Worm (Caenorhabditis elegans) whole organism, late embryonic: Measurements from ENCODE around the gene oac-20.

Source experiments
- F13H6.1 ChIP-seq: sonication (generic microtip); optimal IDR thresholded peaks from 2 replicates; lab custom pipeline; 2016; ENCODE audit warnings: missing genetic modification characterization, missing compliant biosample characterization
- elt-2 ChIP-seq: sonication (generic microtip); optimal IDR thresholded peaks from 2 replicates; lab custom pipeline; 2016; ENCODE audit warnings: missing genetic modification reagents, missing genetic modification characterization, missing compliant biosample characterization
- hlh-30 ChIP-seq: sonication (generic microtip); optimal IDR thresholded peaks from 2 replicates; lab custom pipeline; 2017; ENCODE audit warnings: antibody characterized with exemption, missing genetic modification characterization, missing compliant biosample characterization; ENCODE audit not compliant: insufficient read depth
- pat-9 ChIP-seq: fragments of 200-800 bp; sonication (Bioruptor generic); optimal IDR thresholded peaks from 2 replicates; lab custom pipeline; 2018; ENCODE audit warnings: mild to moderate bottlenecking, missing genetic modification characterization, moderate library complexity, missing compliant biosample characterization
- pha-4 ChIP-seq: fragments of 150-350 bp; optimal IDR thresholded peaks from 2 replicates; lab custom pipeline; 2018; ENCODE audit warnings: missing biosample characterization, missing genetic modification reagents, missing genetic modification characterization
- pqm-1 ChIP-seq: sonication (generic microtip); optimal IDR thresholded peaks from 2 replicates; lab custom pipeline; 2016; ENCODE audit warnings: missing genetic modification characterization, missing compliant biosample characterization
- sox-4 ChIP-seq: sonication (generic microtip); optimal IDR thresholded peaks from 2 replicates; lab custom pipeline; 2017; ENCODE audit warnings: mild to moderate bottlenecking, missing genetic modification characterization, inconsistent platforms, missing compliant biosample characterization
- tbx-2 ChIP-seq: sonication (generic microtip); optimal IDR thresholded peaks from 2 replicates; lab custom pipeline; 2016; ENCODE audit warnings: missing genetic modification characterization, missing compliant biosample characterization

DNA sequence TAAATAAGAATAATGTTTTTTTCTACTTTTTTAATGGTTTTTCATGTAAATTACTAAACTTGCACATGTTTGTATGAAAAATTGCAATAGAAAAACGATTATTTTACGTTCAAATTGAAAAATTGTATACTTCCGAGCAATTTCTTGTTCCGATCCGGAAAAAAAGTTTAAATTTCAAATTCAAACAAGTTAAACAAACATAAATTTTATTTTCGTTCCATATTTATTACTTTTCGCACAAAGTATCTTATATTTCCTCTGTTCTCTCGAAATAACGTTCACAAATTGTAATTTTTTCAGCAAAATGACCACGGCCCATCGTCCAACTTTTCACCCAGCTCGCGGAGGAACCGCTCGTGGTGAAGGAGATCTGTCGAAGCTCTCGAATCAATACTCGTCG lies 44.5 kb downstream of the oac-20 start, which contains the start of gene cwc-15:
- TF ChIP-seq F13H6.1 = no peak
- no peak for TF ChIP-seq pqm-1 (tag; lab: Kevin White, UChicago)
- TF ChIP-seq pat-9 (tag; lab: Kevin White, UChicago) = no peak
- TF ChIP-seq tbx-2 (tag; lab: Kevin White, UChicago) = no peak
- no peak for TF ChIP-seq elt-2 (tag; lab: Kevin White, UChicago)
- no peak for TF ChIP-seq hlh-30 (tag; lab: Kevin White, UChicago)
- TF ChIP-seq pha-4 (tag; lab: Kevin White, UChicago) = no peak
- no peak for TF ChIP-seq sox-4
